Worm (Caenorhabditis elegans): ENCODE data around the gene Y39A1A.24.

DNA sequence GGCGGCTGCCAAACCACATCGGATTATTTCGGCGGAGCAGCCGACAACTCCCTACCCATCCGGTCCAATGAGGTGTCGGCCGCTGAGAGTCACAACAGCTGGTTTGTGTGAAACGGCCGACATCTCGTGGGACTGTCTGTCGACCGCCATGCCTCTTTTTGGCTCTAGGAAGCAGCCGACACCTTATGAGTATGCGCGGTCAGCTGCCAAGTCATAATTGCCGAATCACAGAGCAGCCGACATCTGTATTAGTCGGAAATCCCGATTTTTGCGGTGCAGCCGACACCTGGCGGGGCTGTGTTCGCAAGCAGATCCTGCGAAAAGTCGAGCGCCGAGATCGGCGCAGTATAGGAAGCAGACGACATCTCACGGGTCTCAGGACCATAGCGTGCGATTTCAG, 20.4 kb upstream of the Y39A1A.24 start:
- no peak for TF ChIP-seq lin-39 (tag; optimal IDR thresholded peaks at IDR 0.05)
- no peak for TF ChIP-seq sup-37 (GFP tag; optimal IDR thresholded peaks at IDR 0.05)
- TF ChIP-seq ceh-82 (tag; optimal IDR thresholded peaks at IDR 0.05) = no peak
- TF ChIP-seq ama-1 (optimal IDR thresholded peaks at IDR 0.05) = no peak
- TF ChIP-seq nhr-11 (tag; optimal IDR thresholded peaks at IDR 0.05) = no peak
- no peak for TF ChIP-seq unc-130 (tag; optimal IDR thresholded peaks at IDR 0.05)
- no peak for TF ChIP-seq mep-1 (tag; optimal IDR thresholded peaks at IDR 0.05)
